Worm (Caenorhabditis elegans): ENCODE measurements around the gene Y38H8A.12.
"Not testable (repeated sequence)": the region's sequence is repeated elsewhere in the genome, so short reads cannot be mapped to it uniquely, and the experiment has no call there.

The Y38H8A.12 gene

DNA sequence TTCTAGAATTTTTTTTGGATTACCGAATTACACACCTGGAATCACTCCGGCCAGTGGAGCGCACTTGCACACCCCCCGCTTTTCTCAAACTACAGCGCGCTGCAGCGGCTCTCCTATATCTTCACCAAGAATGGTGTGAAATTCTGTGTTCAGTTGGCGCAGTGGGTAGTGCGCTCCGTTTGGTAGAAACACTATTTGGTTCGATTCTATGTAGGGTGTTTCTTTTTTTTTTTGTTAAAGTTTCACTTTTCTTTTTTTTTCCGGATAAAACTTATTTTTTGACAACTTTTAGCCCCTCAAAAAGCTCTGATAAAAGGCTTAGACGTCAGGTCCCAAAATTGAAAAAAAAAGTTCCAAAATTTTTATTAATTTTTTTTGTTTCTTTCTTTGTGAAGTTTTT is 43.3 kb upstream of the Y38H8A.12 start:
- TF ChIP-seq madf-6 (GFP tag; IDR thresholded peaks at IDR 0.05): peak; percentile 8; the same call in 1 of the 2 replicates
- TF ChIP-seq hmg-1.2 (GFP tag; IDR thresholded peaks at IDR 0.05): peak; percentile 24; the same call in 1 of the 2 replicates
- peak; percentile 65 for TF ChIP-seq tbp1 (GFP tag; optimal IDR thresholded peaks at IDR 0.05)
- not testable (repeated sequence) for TF ChIP-seq rpc-1 (optimal IDR thresholded peaks at IDR 0.05)
- peak; percentile 46 for TF ChIP-seq rpc-1 (tag; optimal IDR thresholded peaks at IDR 0.05)
- peak; percentile 33 for TF ChIP-seq B0261.1 (tag; optimal IDR thresholded peaks at IDR 0.05)
- TF ChIP-seq lin-26 (GFP tag; IDR thresholded peaks at IDR 0.05): peak; percentile 54; the same call in 1 of the 2 replicates
- TF ChIP-seq attf-6 (GFP tag; IDR thresholded peaks at IDR 0.05): 0 out of 2 replicates have a peak, but pooled peaks have one; percentile 8

DNA sequence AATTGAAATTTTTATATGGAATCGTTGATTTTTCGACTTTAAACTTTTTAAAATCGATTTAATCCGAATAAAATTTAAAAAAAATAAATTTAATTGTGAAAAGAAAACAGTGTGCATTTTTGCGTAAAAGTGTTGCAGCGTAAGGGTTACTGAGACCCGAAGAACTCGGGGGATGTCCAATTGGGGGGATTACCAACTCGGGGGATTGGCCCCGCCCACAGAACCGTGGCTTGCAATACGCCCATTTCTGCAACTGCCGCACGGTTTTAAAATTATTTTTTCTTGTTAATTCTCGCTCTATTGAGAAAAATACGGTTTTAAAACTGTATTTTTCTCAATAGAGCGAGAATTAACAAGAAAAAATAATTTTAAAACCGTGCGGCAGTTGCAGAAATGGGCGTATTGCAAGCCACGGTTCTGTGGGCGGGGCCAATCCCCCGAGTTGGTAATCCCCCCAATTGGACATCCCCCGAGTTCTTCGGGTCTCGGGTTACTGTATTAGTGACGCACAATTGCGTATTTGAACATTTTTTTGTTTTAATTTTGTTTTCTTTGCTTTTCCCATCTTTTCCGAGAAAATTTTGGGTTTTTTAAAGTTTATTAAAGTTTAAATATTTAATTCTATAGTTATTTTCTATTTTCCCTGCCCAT is 42.7 kb upstream of the Y38H8A.12 start:
- peak; percentile 37 for TF ChIP-seq attf-6 (GFP tag; IDR thresholded peaks at IDR 0.05)
- not testable (repeated sequence) for TF ChIP-seq snpc-4 (GFP tag; optimal IDR thresholded peaks at IDR 0.05)
- TF ChIP-seq snpc-4 (tag; optimal IDR thresholded peaks at IDR 0.05): peak in 2 of 4 experiments; percentile 45 to 48
- 0 out of 2 replicates have a peak, but pooled peaks have one; percentile 4 for TF ChIP-seq Y53F4B.3 (GFP tag; IDR thresholded peaks at IDR 0.05)
- peak; percentile 54 for TF ChIP-seq madf-6 (GFP tag; IDR thresholded peaks at IDR 0.05)
- peak; percentile 5; the same call in 1 of the 2 replicates for TF ChIP-seq ztf-28 (GFP tag; IDR thresholded peaks at IDR 0.05)
- TF ChIP-seq F49E8.2 (tag; optimal IDR thresholded peaks at IDR 0.05; ENCODE audit: insufficient read depth): peak; percentile 41
- TF ChIP-seq D2030.7 (GFP tag; IDR thresholded peaks at IDR 0.05): peak; percentile 54
- peak; percentile 48; the same call in 1 of the 2 replicates for TF ChIP-seq ceh-91 (GFP tag; IDR thresholded peaks at IDR 0.05)
- TF ChIP-seq ceh-100 (GFP tag; IDR thresholded peaks at IDR 0.05): peak; percentile 80
- TF ChIP-seq rcor-1 (GFP tag; IDR thresholded peaks at IDR 0.05): 0 out of 2 replicates have a peak, but pooled peaks have one; percentile 10
- TF ChIP-seq ekl-4 (GFP tag; IDR thresholded peaks at IDR 0.05): 0 out of 2 replicates have a peak, but pooled peaks have one; percentile 12
- TF ChIP-seq snpc-1.3 (tag; optimal IDR thresholded peaks at IDR 0.05; ENCODE audit: insufficient read depth): peak; percentile 27
- TF ChIP-seq dpl-1 (GFP tag; optimal IDR thresholded peaks at IDR 0.05): peak; percentile 16
- TF ChIP-seq lsl-1 (GFP tag; optimal IDR thresholded peaks at IDR 0.05): peak; percentile 70
- TF ChIP-seq attf-3 (GFP tag; conservative IDR thresholded peaks at IDR 0.05): 0 out of 2 replicates have a peak, but pooled peaks have one; percentile 29
- TF ChIP-seq mcd-1 (GFP tag; IDR thresholded peaks at IDR 0.05): peak; percentile 54

DNA sequence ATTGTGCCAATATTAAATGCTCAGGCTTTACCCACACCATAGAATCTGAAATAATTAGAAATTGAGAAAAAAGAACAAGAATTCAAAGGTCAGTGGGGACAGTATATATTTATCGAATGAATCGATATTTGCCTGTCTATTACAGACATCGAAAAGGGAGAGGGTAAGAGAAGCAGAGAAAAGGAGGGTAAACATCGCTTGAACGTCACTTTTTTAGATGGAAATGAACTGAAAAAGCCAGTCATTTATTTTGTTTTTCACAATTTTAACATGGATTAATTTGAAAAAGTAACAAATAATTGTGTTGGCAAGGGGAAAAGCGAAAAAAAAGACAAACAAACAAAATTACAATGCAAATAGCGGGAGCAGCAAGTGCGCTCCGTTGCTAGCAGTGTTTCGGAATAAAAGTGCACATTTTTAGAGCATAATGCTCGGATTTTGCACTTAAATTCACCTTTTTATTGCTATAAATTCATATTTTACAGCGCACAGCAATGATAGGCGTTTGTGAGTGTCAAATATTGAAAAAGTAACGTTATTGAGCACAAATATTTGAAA is 42.1 kb upstream of the Y38H8A.12 start, which contains the start of gene tbc-9:
Gene tbc-9, minus strand, starts transcription at position 51 of the 558 bp plus-strand sequence.
- TF ChIP-seq F33H1.4 (GFP tag; IDR thresholded peaks at IDR 0.05) (no peak), lin-35 (GFP tag; optimal IDR thresholded peaks at IDR 0.05) (no peak), egrh-3 (GFP tag; IDR thresholded peaks at IDR 0.05) (no peak), tbx-9 (tag; optimal IDR thresholded peaks at IDR 0.05; ENCODE audit: borderline replicate concordance) (no peak), rpc-1 (optimal IDR thresholded peaks at IDR 0.05) (no peak), rpc-1 (tag; optimal IDR thresholded peaks at IDR 0.05) (no peak), mes-4 (tag; optimal IDR thresholded peaks at IDR 0.05) (no peak), ztf-3 (GFP tag; optimal IDR thresholded peaks at IDR 0.05) (no peak), atf-7 (tag; optimal IDR thresholded peaks at IDR 0.05) (no peak), fkh-3 (tag; optimal IDR thresholded peaks at IDR 0.05) (no peak), Y95B8A.8 (GFP tag; IDR thresholded peaks at IDR 0.05) (no peak), lsy-27 (tag; optimal IDR thresholded peaks at IDR 0.05; ENCODE audit: borderline replicate concordance, insufficient read depth) (no peak), mcd-1 (GFP tag; IDR thresholded peaks at IDR 0.05) (no peak), F10E7.11 (tag; optimal IDR thresholded peaks at IDR 0.05) (no peak), ets-4 (GFP tag; optimal IDR thresholded peaks at IDR 0.05) (no peak), ztf-6 (GFP tag; IDR thresholded peaks at IDR 0.05) (no peak), B0019.2 (GFP tag; conservative IDR thresholded peaks at IDR 0.05) (no peak), tlf-1 (GFP tag; optimal IDR thresholded peaks at IDR 0.05) (no peak), B0035.1 (tag; optimal IDR thresholded peaks at IDR 0.05) (no peak)

Data from whole organism, young adult.